Worm (Caenorhabditis elegans): ENCODE measurements around the gene otub-1.

- no peak for TF ChIP-seq ama-1 (optimal IDR thresholded peaks at IDR 0.05)
- no peak for TF ChIP-seq aly-1 (tag; optimal IDR thresholded peaks at IDR 0.05)
- TF ChIP-seq tra-4 (tag; optimal IDR thresholded peaks at IDR 0.05), result no peak
- TF ChIP-seq ets-7 (tag; optimal IDR thresholded peaks at IDR 0.05), result no peak
- TF ChIP-seq scrt-1 (GFP tag; IDR thresholded peaks at IDR 0.05), result no peak
- no peak for TF ChIP-seq ceh-36 (tag; optimal IDR thresholded peaks at IDR 0.05)
Observed at ce11 chrV:15056346-15056839, 9.7 kb upstream of the otub-1 start.

Measured in whole organism, early embryonic.